Fruit fly (Drosophila melanogaster): Measurements from ENCODE around the gene CG9578.

DNA sequence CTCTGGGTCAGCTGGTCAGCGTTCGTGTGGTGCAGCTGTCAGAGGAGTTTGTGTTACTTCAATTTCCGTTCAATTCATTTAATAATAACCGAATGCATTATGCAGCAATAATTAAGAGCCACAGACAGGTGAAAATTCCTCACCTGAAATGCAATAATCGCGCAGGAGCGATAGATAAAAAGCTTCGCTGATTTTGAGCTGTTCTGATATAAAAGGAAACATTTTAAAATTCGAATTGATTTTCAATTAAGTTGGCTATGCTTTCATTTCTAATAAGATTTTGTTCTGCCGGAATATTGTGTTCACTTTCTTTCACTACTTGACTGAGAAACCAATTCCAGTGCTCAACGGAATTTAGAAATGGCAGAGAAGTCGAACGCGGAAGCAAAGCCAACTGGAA is 30.5 kb upstream of the CG9578 start, which contains the start of gene CG42583:
- TF ChIP-seq run (tag; optimal IDR thresholded peaks at IDR 0.05) (no peak), ase (GFP tag; IDR thresholded peaks at IDR 0.05) (no peak), CG8478 (optimal IDR thresholded peaks at IDR 0.05) (no peak), Bdp1 (GFP tag; optimal IDR thresholded peaks at IDR 0.05) (no peak), unpg (GFP tag; optimal IDR thresholded peaks at IDR 0.05) (no peak)
